Fruit fly (Drosophila melanogaster) Kc167 (cell line): ENCODE results near the gene fau.

Experiments
- Myc ChIP-seq: fragments of >200 bp; optimal IDR thresholded peaks from 2 replicates; lab custom pipeline; 2017; ENCODE audit warnings: missing external identifiers
- Sin3A ChIP-seq: fragments of >200 bp; optimal IDR thresholded peaks from 2 replicates; lab custom pipeline; 2018; ENCODE audit warnings: missing external identifiers
- h ChIP-seq: fragments of >200 bp; optimal IDR thresholded peaks from 3 replicates; lab custom pipeline; 2018; ENCODE audit warnings: missing external identifiers
- insv ChIP-seq: fragments of >200 bp; optimal IDR thresholded peaks from 3 replicates; lab custom pipeline; 2018; ENCODE audit warnings: missing external identifiers
- psq ChIP-seq: fragments of >200 bp; optimal IDR thresholded peaks from 2 replicates; lab custom pipeline; 2017; ENCODE audit warnings: missing external identifiers
- ttk ChIP-seq: sonication (Bioruptor generic); optimal IDR thresholded peaks from 2 replicates; lab custom pipeline; 2017; ENCODE audit warnings: missing external identifiers

dm6 chr3R:10815032-10815431 lies 37.9 kb upstream of the fau start, which contains the start of the genes CG14693 and TTLL15:
- TF ChIP-seq Sin3A (lab: Kevin White, UChicago), result no peak
- TF ChIP-seq ttk (lab: Kevin White, UChicago), result no peak
- no peak for TF ChIP-seq psq (lab: Kevin White, UChicago)
- no peak for TF ChIP-seq h (lab: Kevin White, UChicago)
- no peak for TF ChIP-seq Myc (lab: Kevin White, UChicago)
- no peak for TF ChIP-seq insv (lab: Kevin White, UChicago)
